Worm (Caenorhabditis elegans) whole organism, L1 larva: ENCODE measurements around the gene nol-6.

Experiments used
- dsc-1 ChIP-seq: sonication (generic microtip); optimal IDR thresholded peaks from 2 replicates; lab custom pipeline; 2016; ENCODE audit warnings: mild to moderate bottlenecking, missing genetic modification characterization, missing compliant biosample characterization
- sup-37 ChIP-seq: fragments of 200-800 bp; sonication (Bioruptor generic); optimal IDR thresholded peaks from 2 replicates; lab custom pipeline; 2018; ENCODE audit warnings: mild to moderate bottlenecking, missing genetic modification characterization, missing compliant biosample characterization
- ztf-4 ChIP-seq: fragments of 150-350 bp; optimal IDR thresholded peaks from 2 replicates; lab custom pipeline; 2014; ENCODE audit warnings: missing biosample characterization, missing genetic modification characterization

- no peak for TF ChIP-seq ztf-4 (tag; lab: Kevin White, UChicago)
- TF ChIP-seq sup-37 (GFP tag; lab: Kevin White, UChicago) = no peak
- no peak for TF ChIP-seq dsc-1
Measured at ce11 chrII:1420806-1421463, 16.4 kb downstream of the nol-6 start.
